Fruit fly (Drosophila melanogaster) whole organism, wandering third instar larva: ENCODE results near the gene Ndae1.

Source experiments
- Abd-B ChIP-seq: fragments of >200 bp; optimal IDR thresholded peaks from 2 replicates; lab custom pipeline; 2017; ENCODE audit warnings: missing biosample characterization, missing genetic modification characterization
- CG32264 ChIP-seq: fragments of 200-800 bp; sonication (Bioruptor generic); optimal IDR thresholded peaks from 2 replicates; lab custom pipeline; 2016; ENCODE audit warnings: missing biosample characterization, missing genetic modification characterization
- CG9705 ChIP-seq: fragments of 200-800 bp; sonication (Bioruptor generic); optimal IDR thresholded peaks from 2 replicates; lab custom pipeline; 2018; ENCODE audit warnings: missing biosample characterization, mild to moderate bottlenecking, missing genetic modification characterization
- CrebA ChIP-seq: fragments of 200-800 bp; sonication (Bioruptor generic); optimal IDR thresholded peaks from 2 replicates; lab custom pipeline; 2016; ENCODE audit warnings: missing biosample characterization, mild to moderate bottlenecking, missing genetic modification characterization, borderline replicate concordance
- Dfd ChIP-seq: fragments of >200 bp; optimal IDR thresholded peaks from 2 replicates; lab custom pipeline; 2017; ENCODE audit warnings: missing biosample characterization, missing genetic modification characterization
- Dif ChIP-seq: fragments of 200-275, 200-300 bp; sonication (Bioruptor generic); optimal IDR thresholded peaks from 2 replicates; lab custom pipeline; 2018; ENCODE audit warnings: missing biosample characterization, missing genetic modification characterization; ENCODE audit not compliant: partially characterized antibody
- HLH106 ChIP-seq: fragments of 200-800 bp; optimal IDR thresholded peaks from 3 replicates; lab custom pipeline; 2019; ENCODE audit warnings: missing biosample characterization, mild to moderate bottlenecking, missing genetic modification characterization, moderate library complexity
- Hnf4 ChIP-seq: fragments of 200-800 bp; sonication (Bioruptor generic); optimal IDR thresholded peaks from 2 replicates; lab custom pipeline; 2016; ENCODE audit warnings: missing biosample characterization, mild to moderate bottlenecking, missing genetic modification characterization
- Hr78 ChIP-seq: fragments of >200 bp; optimal IDR thresholded peaks from 2 replicates; lab custom pipeline; 2017; ENCODE audit warnings: missing biosample characterization, missing genetic modification characterization
- Jra ChIP-seq: sonication (Bioruptor generic); optimal IDR thresholded peaks from 2 replicates; lab custom pipeline; 2016; ENCODE audit warnings: missing biosample characterization, missing genetic modification characterization
- Mio ChIP-seq: sonication (Bioruptor generic); optimal IDR thresholded peaks from 2 replicates; lab custom pipeline; 2016; ENCODE audit warnings: missing biosample characterization, missing genetic modification characterization
- N ChIP-seq: fragments of >200 bp; optimal IDR thresholded peaks from 2 replicates; lab custom pipeline; 2018; ENCODE audit warnings: missing biosample characterization, missing external identifiers, missing genetic modification characterization
- OdsH ChIP-seq: fragments of 200-800 bp; sonication (Bioruptor generic); optimal IDR thresholded peaks from 2 replicates; lab custom pipeline; 2016; ENCODE audit warnings: missing biosample characterization, mild to moderate bottlenecking, missing genetic modification characterization
- Rel ChIP-seq, 2 experiments: fragments of 200-800 bp; sonication (Bioruptor generic) in 1 of 2; optimal IDR thresholded peaks; 2 replicates in 1 of 2; 3 replicates in 1 of 2; lab custom pipeline; 2016 to 2019; ENCODE audit warnings: mild to moderate bottlenecking in 2 of 2, missing biosample characterization in 2 of 2, missing genetic modification characterization in 2 of 2, moderate library complexity in 1 of 2
- Sp1 ChIP-seq: fragments of 200-800 bp; sonication (Bioruptor generic); optimal IDR thresholded peaks from 3 replicates; lab custom pipeline; 2019; ENCODE audit warnings: missing biosample characterization, mild to moderate bottlenecking, missing genetic modification characterization, moderate library complexity
- Vsx2 ChIP-seq: fragments of 200-300, 225-300 bp; sonication (Bioruptor generic); optimal IDR thresholded peaks from 2 replicates; lab custom pipeline; 2018; ENCODE audit warnings: missing biosample characterization, missing genetic modification characterization; ENCODE audit not compliant: partially characterized antibody
- dl ChIP-seq, 2 experiments: fragments of 175-275, 200-275 bp in 1 of 2; fragments of 200-275 bp in 1 of 2; sonication (Bioruptor generic); optimal IDR thresholded peaks; lab custom pipeline; 2018; ENCODE audit warnings: mild to moderate bottlenecking in 2 of 2, missing biosample characterization in 2 of 2, missing genetic modification characterization in 2 of 2, moderate library complexity in 2 of 2; ENCODE audit not compliant: partially characterized antibody in 2 of 2, insufficient read depth in 1 of 2
- dsf ChIP-seq: sonication (Bioruptor generic); optimal IDR thresholded peaks from 2 replicates; lab custom pipeline; 2016; ENCODE audit warnings: missing biosample characterization, missing genetic modification characterization, borderline replicate concordance
- ey ChIP-seq: fragments of 200-800 bp; sonication (Bioruptor generic); optimal IDR thresholded peaks from 2 replicates; lab custom pipeline; 2016; ENCODE audit warnings: missing biosample characterization, missing genetic modification characterization
- foxo ChIP-seq, 2 experiments: fragments of 200-800 bp; sonication (Bioruptor generic); optimal IDR thresholded peaks; 2 replicates in 1 of 2; 3 replicates in 1 of 2; lab custom pipeline; 2016 to 2017; ENCODE audit warnings: missing biosample characterization in 2 of 2, missing genetic modification characterization in 2 of 2
- fru ChIP-seq: fragments of 200-800 bp; sonication (Bioruptor generic); optimal IDR thresholded peaks from 3 replicates; lab custom pipeline; 2016; ENCODE audit warnings: missing biosample characterization, mild to moderate bottlenecking, missing genetic modification characterization
- h ChIP-seq: fragments of 200-800 bp; sonication (Bioruptor generic); optimal IDR thresholded peaks from 3 replicates; lab custom pipeline; 2016; ENCODE audit warnings: missing biosample characterization, mild to moderate bottlenecking, missing genetic modification characterization
- jim ChIP-seq: fragments of 175-275, 200-325 bp; sonication (Bioruptor generic); optimal IDR thresholded peaks from 2 replicates; lab custom pipeline; 2016; ENCODE audit warnings: missing biosample characterization, mild to moderate bottlenecking, missing genetic modification characterization
- pan ChIP-seq: fragments of >200 bp; optimal IDR thresholded peaks from 2 replicates; lab custom pipeline; 2017
- sage ChIP-seq: fragments of 200-800 bp; sonication (Bioruptor generic); optimal IDR thresholded peaks from 2 replicates; lab custom pipeline; 2016; ENCODE audit warnings: missing biosample characterization, mild to moderate bottlenecking, missing genetic modification characterization
- sv ChIP-seq: fragments of 200-800 bp; sonication (Bioruptor generic); optimal IDR thresholded peaks from 3 replicates; lab custom pipeline; 2016; ENCODE audit warnings: missing biosample characterization, missing genetic modification characterization
- tai ChIP-seq: sonication (Bioruptor generic); optimal IDR thresholded peaks from 2 replicates; lab custom pipeline; 2016; ENCODE audit warnings: missing biosample characterization, missing genetic modification characterization
- woc ChIP-seq: sonication (Bioruptor generic); optimal IDR thresholded peaks from 2 replicates; lab custom pipeline; 2016; ENCODE audit warnings: missing biosample characterization, mild to moderate bottlenecking, missing genetic modification characterization

Ndae1 gene

dm6 chr2L:7254712-7255183 is 5.6 kb upstream of the Ndae1 start:
- TF ChIP-seq sage (GFP tag; lab: Kevin White, UChicago) (no peak), pan (lab: Kevin White, UChicago) (no peak), Hr78 (no peak), sv (GFP tag; lab: Kevin White, UChicago) (no peak), CG32264 (GFP tag; lab: Kevin White, UChicago) (no peak), Sp1 (GFP tag; lab: Kevin White, UChicago) (no peak), N (GFP tag; lab: Kevin White, UChicago) (no peak), Abd-B (GFP tag; lab: Kevin White, UChicago) (no peak), dsf (GFP tag; lab: Kevin White, UChicago) (no peak)

dm6 chr2L:7252882-7253281 is 3.7 kb upstream of the Ndae1 start, which contains the start of gene CG13786:
Gene CG13786 (minus strand): TSS chr2L:7252982.
- TF ChIP-seq sv (GFP tag; lab: Kevin White, UChicago) = no peak
- TF ChIP-seq Rel (GFP tag; optimal IDR thresholded peaks at IDR 0.05; lab: Kevin White, UChicago) = no peak
- TF ChIP-seq Rel (tag; optimal IDR thresholded peaks at IDR 0.05; lab: Kevin White, UChicago) = no peak
- TF ChIP-seq Dfd (GFP tag; lab: Kevin White, UChicago) = no peak
- no peak for TF ChIP-seq h (GFP tag; lab: Kevin White, UChicago)
- no peak for TF ChIP-seq HLH106 (tag; lab: Kevin White, UChicago)
- no peak for TF ChIP-seq CrebA
- TF ChIP-seq foxo (GFP tag; optimal IDR thresholded peaks at IDR 0.05; lab: Kevin White, UChicago) = no peak
- no peak for TF ChIP-seq woc (GFP tag; lab: Kevin White, UChicago)
- no peak for TF ChIP-seq jim (GFP tag; lab: Kevin White, UChicago)
- TF ChIP-seq Vsx2 = no peak
- TF ChIP-seq sage (GFP tag; lab: Kevin White, UChicago) = no peak
- TF ChIP-seq Jra (GFP tag; lab: Kevin White, UChicago) = no peak
- TF ChIP-seq, all 38 proteins: peak for 0

- TF ChIP-seq OdsH = no peak
- no peak for TF ChIP-seq CG9705 (GFP tag; lab: Kevin White, UChicago)
- no peak for TF ChIP-seq jim (GFP tag; lab: Kevin White, UChicago)
- TF ChIP-seq Vsx2 = no peak
Measured at dm6 chr2L:7248114-7248513, 1.0 kb downstream of the Ndae1 start.

DNA sequence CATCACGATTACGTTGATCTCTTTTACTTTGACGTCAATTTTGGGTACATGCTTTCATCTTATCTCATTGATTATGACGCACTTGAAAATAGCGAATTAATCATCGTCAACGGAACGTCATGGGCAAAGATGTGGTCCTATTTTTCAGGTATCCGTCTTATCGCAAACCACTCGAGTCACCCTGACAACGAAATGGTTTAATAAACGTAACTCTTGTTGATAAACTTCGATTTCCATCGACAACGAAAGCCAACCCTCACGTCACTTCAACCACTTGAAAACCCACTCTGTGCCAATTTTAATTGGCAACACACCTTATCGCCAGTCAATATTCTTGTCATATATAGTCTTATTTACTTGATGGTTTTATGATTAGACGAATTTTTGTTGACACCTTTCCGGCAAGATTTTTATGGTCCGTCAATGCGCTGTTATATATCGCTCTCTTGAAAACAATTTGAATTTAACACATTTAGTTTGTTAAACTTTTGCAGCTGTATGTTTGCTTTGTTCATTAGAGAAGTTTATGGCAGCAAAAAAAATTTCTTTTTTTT is 6.8 kb downstream of the Ndae1 start:
- TF ChIP-seq Hnf4 = no peak
- TF ChIP-seq Dfd (GFP tag; lab: Kevin White, UChicago) = no peak
- no peak for TF ChIP-seq N (GFP tag; lab: Kevin White, UChicago)
- TF ChIP-seq OdsH = no peak
- TF ChIP-seq Mio (GFP tag; lab: Kevin White, UChicago) = no peak
- peak; percentile 46 for TF ChIP-seq h (GFP tag; lab: Kevin White, UChicago)
- TF ChIP-seq tai (GFP tag; lab: Kevin White, UChicago) = no peak
- TF ChIP-seq dl (GFP tag; optimal IDR thresholded peaks at IDR 0.05; lab: Kevin White, UChicago; ENCODE audit: insufficient read depth in 1 of 2, partially characterized antibody in 2 of 2) = no peak
- TF ChIP-seq CrebA = no peak
- peak; percentile 3 for TF ChIP-seq fru
- no peak for TF ChIP-seq pan (lab: Kevin White, UChicago)
- no peak for TF ChIP-seq foxo (GFP tag; optimal IDR thresholded peaks at IDR 0.05; lab: Kevin White, UChicago)
- TF ChIP-seq Dif (GFP tag; lab: Kevin White, UChicago) = no peak
- no peak for TF ChIP-seq dsf (GFP tag; lab: Kevin White, UChicago)

DNA sequence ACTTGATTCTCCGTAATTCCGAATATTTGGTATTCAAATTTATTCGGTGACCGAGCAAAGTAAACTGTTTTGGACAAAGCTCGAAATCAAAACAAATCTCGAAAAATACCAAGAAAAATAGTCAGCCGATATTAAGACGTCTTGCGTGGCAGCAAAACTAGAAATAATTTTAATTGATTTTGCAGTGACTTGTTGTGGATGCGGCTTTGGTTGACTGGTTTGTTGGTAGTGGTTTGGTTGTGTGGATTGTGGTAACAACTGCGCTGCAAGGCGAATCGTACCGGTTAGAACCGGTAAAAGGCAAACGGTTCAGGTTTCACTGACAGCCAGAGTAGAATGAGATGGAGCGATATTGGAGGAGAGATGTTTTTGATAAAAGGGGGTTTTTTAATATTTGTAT is 7.6 kb downstream of the Ndae1 start:
- TF ChIP-seq sv (GFP tag; lab: Kevin White, UChicago) (no peak), Mio (GFP tag; lab: Kevin White, UChicago) (no peak), Rel (GFP tag; optimal IDR thresholded peaks at IDR 0.05; lab: Kevin White, UChicago) (no peak), Rel (tag; optimal IDR thresholded peaks at IDR 0.05; lab: Kevin White, UChicago) (peak; percentile 89), ey (GFP tag; lab: Kevin White, UChicago) (no peak), Dfd (GFP tag; lab: Kevin White, UChicago) (no peak)
